ENCODE assay signal across 1 worm cellular context in genomic region chrII:2967064-2967463, ce11.
TF ChIP-seq lines count a peak whose summit lies in the region.

No protein-coding gene starts in this region.

TF ChIP-seq in whole organism, L1 larva, 84 proteins besides CTCF, POLR2A, EP300 and RAD21 (continued from another document):
- no peak for TF ChIP-seq pqm-1 (tag; optimal IDR thresholded peaks at IDR 0.05; lab: Kevin White, UChicago)
- TF ChIP-seq sox-4 (tag; optimal IDR thresholded peaks at IDR 0.05; lab: Kevin White, UChicago), result no peak
- no peak for TF ChIP-seq nhr-84 (tag; optimal IDR thresholded peaks at IDR 0.05; lab: Kevin White, UChicago)
- TF ChIP-seq dsc-1 (tag; optimal IDR thresholded peaks at IDR 0.05; lab: Kevin White, UChicago), result no peak
- TF ChIP-seq hlh-17 (GFP tag; optimal IDR thresholded peaks at IDR 0.05; lab: Kevin White, UChicago; ENCODE audit: borderline replicate concordance), result no peak
- TF ChIP-seq nhr-71 (tag; optimal IDR thresholded peaks at IDR 0.05; lab: Kevin White, UChicago), result peak; percentile 31
- no peak for TF ChIP-seq nhr-28 (tag; optimal IDR thresholded peaks at IDR 0.05; lab: Kevin White, UChicago)
- TF ChIP-seq ceh-82 (tag; optimal IDR thresholded peaks at IDR 0.05; lab: Kevin White, UChicago), result no peak
- TF ChIP-seq nhr-47 (tag; optimal IDR thresholded peaks at IDR 0.05; lab: Kevin White, UChicago), result peak; percentile 1
- TF ChIP-seq swsn-7 (tag; optimal IDR thresholded peaks at IDR 0.05; lab: Kevin White, UChicago), result peak; percentile 25
- TF ChIP-seq nhr-20 (tag; optimal IDR thresholded peaks at IDR 0.05; lab: Kevin White, UChicago), result peak; percentile 37
- TF ChIP-seq C34B4.2 (tag; optimal IDR thresholded peaks at IDR 0.05; lab: Kevin White, UChicago), result no peak
- TF ChIP-seq C16A3.4 (tag; optimal IDR thresholded peaks at IDR 0.05; lab: Kevin White, UChicago), result no peak
- no peak for TF ChIP-seq lin-15B (tag; optimal IDR thresholded peaks at IDR 0.05; lab: Kevin White, UChicago)
- no peak for TF ChIP-seq ztf-11 (tag; optimal IDR thresholded peaks at IDR 0.05; lab: Kevin White, UChicago)
- peak; percentile 67 for TF ChIP-seq lin-14 (GFP tag; optimal IDR thresholded peaks at IDR 0.05; lab: Kevin White, UChicago)
- TF ChIP-seq F16B12.6 (tag; optimal IDR thresholded peaks at IDR 0.05; lab: Kevin White, UChicago), result no peak
- TF ChIP-seq dpl-1 (GFP tag; optimal IDR thresholded peaks at IDR 0.05; lab: Kevin White, UChicago), result no peak
- TF ChIP-seq mep-1 (tag; optimal IDR thresholded peaks at IDR 0.05; lab: Kevin White, UChicago), result no peak
- TF ChIP-seq snu-23 (GFP tag; optimal IDR thresholded peaks at IDR 0.05; lab: Kevin White, UChicago), result peak; percentile 7
